Fruit fly (Drosophila melanogaster) whole organism, prepupa: ENCODE results near the gene ZnT86D.

Source experiments
- CG16779 ChIP-seq: fragments of 200-800 bp; sonication (Bioruptor generic); optimal IDR thresholded peaks from 3 replicates; lab custom pipeline; 2017; ENCODE audit warnings: missing biosample characterization, mild to moderate bottlenecking, missing genetic modification characterization
- CG32006 ChIP-seq: fragments of 200-800 bp; sonication (Bioruptor generic); optimal IDR thresholded peaks from 3 replicates; lab custom pipeline; 2017; ENCODE audit warnings: missing biosample characterization, mild to moderate bottlenecking, missing genetic modification characterization
- CG6163 ChIP-seq: fragments of 200-800 bp; sonication (Bioruptor generic); IDR thresholded peaks from 3 replicates; pipeline ENCODE4 v1.3.6; 2022; ENCODE audit warnings: missing biosample characterization, missing genetic modification characterization
- CG6792 ChIP-seq: fragments of 200-800 bp; sonication (Bioruptor generic); optimal IDR thresholded peaks from 3 replicates; lab custom pipeline; 2016; ENCODE audit warnings: missing biosample characterization, missing genetic modification characterization
- CG6808 ChIP-seq: fragments of 200-800 bp; sonication (Bioruptor generic); optimal IDR thresholded peaks from 3 replicates; lab custom pipeline; 2017; ENCODE audit warnings: missing biosample characterization, missing genetic modification characterization, mild to moderate bottlenecking, moderate library complexity, missing genetic modification reagents
- CG6854 ChIP-seq: fragments of 200-800 bp; sonication (Bioruptor generic); optimal IDR thresholded peaks from 2 replicates; lab custom pipeline; 2017; ENCODE audit warnings: missing biosample characterization, mild to moderate bottlenecking, missing genetic modification characterization
- Hr39 ChIP-seq: fragments of 200-800 bp; sonication (Bioruptor generic); optimal IDR thresholded peaks from 2 replicates; lab custom pipeline; 2016; ENCODE audit warnings: missing biosample characterization, missing genetic modification characterization
- Lpt ChIP-seq: fragments of 200-800 bp; sonication (Bioruptor generic); optimal IDR thresholded peaks from 3 replicates; lab custom pipeline; 2016; ENCODE audit warnings: missing biosample characterization, missing genetic modification characterization
- OdsH ChIP-seq: fragments of 200-800 bp; sonication (Bioruptor generic); optimal IDR thresholded peaks from 3 replicates; lab custom pipeline; 2016; ENCODE audit warnings: missing biosample characterization, missing genetic modification characterization
- acj6 ChIP-seq: fragments of 200-800 bp; sonication (Bioruptor generic); optimal IDR thresholded peaks from 3 replicates; lab custom pipeline; 2016; ENCODE audit warnings: missing biosample characterization, missing genetic modification characterization
- fd85E ChIP-seq: fragments of 200-800 bp; sonication (Bioruptor generic); optimal IDR thresholded peaks from 3 replicates; lab custom pipeline; 2016; ENCODE audit warnings: missing biosample characterization, missing genetic modification characterization
- lz ChIP-seq: fragments of 200-800 bp; sonication (Bioruptor generic); optimal IDR thresholded peaks from 3 replicates; lab custom pipeline; 2016; ENCODE audit warnings: missing biosample characterization, missing genetic modification characterization
- net ChIP-seq: fragments of 200-800 bp; sonication (Bioruptor generic); optimal IDR thresholded peaks from 3 replicates; lab custom pipeline; 2016; ENCODE audit warnings: missing biosample characterization, missing genetic modification characterization
- ss ChIP-seq, 2 experiments: fragments of 200-800 bp; sonication (Bioruptor generic); optimal IDR thresholded peaks; 2 replicates in 1 of 2; 3 replicates in 1 of 2; lab custom pipeline; 2017 to 2018; ENCODE audit warnings: mild to moderate bottlenecking in 2 of 2, missing biosample characterization in 2 of 2, missing genetic modification characterization in 2 of 2, moderate library complexity in 1 of 2

- TF ChIP-seq CG6808 (GFP tag; lab: Kevin White, UChicago): no peak
- no peak for TF ChIP-seq Lpt
- TF ChIP-seq acj6 (GFP tag; lab: Kevin White, UChicago): no peak
- no peak for TF ChIP-seq fd85E (GFP tag; lab: Kevin White, UChicago)
- TF ChIP-seq Hr39 (GFP tag; lab: Kevin White, UChicago): no peak
- TF ChIP-seq ss (GFP tag; optimal IDR thresholded peaks at IDR 0.05; lab: Kevin White, UChicago): no peak
- no peak for TF ChIP-seq CG6792 (GFP tag; lab: Kevin White, UChicago)
- TF ChIP-seq lz (GFP tag; lab: Kevin White, UChicago): no peak
- no peak for TF ChIP-seq OdsH (GFP tag; lab: Kevin White, UChicago)
- TF ChIP-seq CG6854 (GFP tag; lab: Kevin White, UChicago): no peak
- TF ChIP-seq CG6163 (GFP tag; lab: Robert Waterston, UW): no peak
- TF ChIP-seq CG16779 (tag; lab: Kevin White, UChicago): no peak
- no peak for TF ChIP-seq CG32006 (GFP tag; lab: Kevin White, UChicago)
- no peak for TF ChIP-seq net (GFP tag; lab: Kevin White, UChicago)
These were observed 46.7 kb upstream of the ZnT86D start for dm6 chr3R:11260966-11261530.
